Worm (Caenorhabditis elegans) whole organism, L3 larva: ENCODE data around the gene K10B2.4.

Source experiments
- ZK546.5 ChIP-seq: sonication (generic microtip); optimal IDR thresholded peaks from 2 replicates; lab custom pipeline; 2017; ENCODE audit warnings: missing biosample characterization, missing genetic modification characterization
- elt-3 ChIP-seq, 3 experiments: fragments of 150-350 bp in 1 of 3; sonication (generic microtip) in 2 of 3; optimal IDR thresholded peaks; 2 replicates in 2 of 3; 4 replicates in 1 of 3; lab custom pipeline; 2014 to 2017; ENCODE audit warnings: missing biosample characterization in 3 of 3, missing genetic modification characterization in 3 of 3
- nhr-11 ChIP-seq: fragments of 150-350 bp; optimal IDR thresholded peaks from 2 replicates; lab custom pipeline; 2014; ENCODE audit warnings: missing biosample characterization, missing genetic modification characterization
- nhr-28 ChIP-seq: fragments of 150-350 bp; optimal IDR thresholded peaks from 2 replicates; lab custom pipeline; 2014; ENCODE audit warnings: missing biosample characterization, missing genetic modification characterization
- snpc-4 ChIP-seq: fragments of 150-350 bp; optimal IDR thresholded peaks from 2 replicates; lab custom pipeline; 2014; ENCODE audit warnings: missing biosample characterization, missing genetic modification characterization
- unc-39 ChIP-seq: sonication (generic microtip); optimal IDR thresholded peaks from 4 replicates; lab custom pipeline; 2017; ENCODE audit warnings: missing biosample characterization, missing genetic modification characterization
- unc-62 ChIP-seq: fragments of 150-350 bp; sonication (generic microtip); optimal IDR thresholded peaks from 4 replicates; lab custom pipeline; 2014; ENCODE audit warnings: missing biosample characterization, missing genetic modification reagents, missing genetic modification characterization
- ztf-11 ChIP-seq: fragments of 150-350 bp; optimal IDR thresholded peaks from 2 replicates; lab custom pipeline; 2014; ENCODE audit warnings: missing biosample characterization, missing genetic modification characterization

DNA sequence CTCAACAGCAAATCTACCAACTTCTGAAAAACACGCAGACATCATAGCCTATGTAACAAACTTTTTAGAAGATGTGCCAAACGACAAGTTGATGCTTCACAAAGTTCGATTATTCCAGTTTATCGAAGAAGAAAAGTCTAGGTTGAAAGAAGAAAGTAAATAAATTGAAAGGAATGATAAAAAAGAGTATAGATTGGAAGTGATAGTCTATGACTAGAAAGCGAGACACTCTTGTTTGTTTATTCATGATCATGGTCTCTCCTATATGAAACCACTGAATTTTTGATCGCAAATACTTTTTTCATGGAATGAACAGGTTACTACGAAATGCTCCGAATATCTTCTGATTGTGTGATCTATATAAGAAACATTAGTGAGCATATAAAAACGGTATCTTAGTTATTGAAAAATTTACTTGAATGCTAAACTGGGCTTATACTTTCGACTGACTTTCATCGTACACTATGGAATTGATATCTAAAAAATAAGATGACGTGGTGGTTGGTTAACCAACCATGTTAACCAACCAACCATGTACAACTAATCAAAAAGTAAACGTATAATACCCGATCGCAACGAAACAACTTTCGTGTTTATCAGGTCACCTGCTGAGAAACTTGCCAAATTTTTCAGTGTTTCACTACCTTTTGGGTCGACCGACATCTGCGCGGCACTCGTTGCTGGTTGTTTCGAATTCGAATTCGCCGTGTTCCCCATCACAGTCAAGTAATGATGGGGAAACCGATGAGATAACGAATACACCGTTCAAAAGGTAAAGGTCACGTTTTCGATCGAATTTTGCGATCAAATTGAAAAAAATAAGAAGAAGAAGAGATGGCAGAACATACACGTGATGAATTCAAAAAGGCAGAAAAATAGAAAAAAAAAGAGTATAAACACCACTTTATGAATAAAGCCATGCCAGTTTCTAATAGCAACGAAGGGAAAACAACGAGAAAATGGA is 15.3 kb downstream of the K10B2.4 start, which contains the start of gene C32D5.8:
- TF ChIP-seq nhr-11, result no peak
- TF ChIP-seq ztf-11, result no peak
- no peak for TF ChIP-seq unc-62
- no peak for TF ChIP-seq nhr-28 (tag; lab: Kevin White, UChicago)
- no peak for TF ChIP-seq snpc-4 (tag; lab: Kevin White, UChicago)
- no peak for TF ChIP-seq ZK546.5 (tag; lab: Kevin White, UChicago)
- no peak for TF ChIP-seq unc-39 (tag; lab: Kevin White, UChicago)
- no peak for TF ChIP-seq elt-3 (tag; optimal IDR thresholded peaks at IDR 0.05; lab: Kevin White, UChicago)
